Fruit fly (Drosophila melanogaster) whole organism, prepupa: ENCODE measurements around the gene Phs.

Experiments
- Blimp-1 ChIP-seq: fragments of 200-800 bp; sonication (Bioruptor generic); optimal IDR thresholded peaks from 3 replicates; lab custom pipeline; 2017; ENCODE audit warnings: missing biosample characterization, missing genetic modification characterization, mild to moderate bottlenecking, moderate library complexity, missing genetic modification reagents
- CG10631 ChIP-seq: fragments of 200-800 bp; sonication (Bioruptor generic); optimal IDR thresholded peaks from 2 replicates; lab custom pipeline; 2016; ENCODE audit warnings: missing biosample characterization, missing genetic modification characterization
- CG10669 ChIP-seq: fragments of 200-800 bp; sonication (Bioruptor generic); optimal IDR thresholded peaks from 3 replicates; lab custom pipeline; 2018; ENCODE audit warnings: missing biosample characterization, mild to moderate bottlenecking, missing genetic modification characterization, moderate library complexity
- CG15336 ChIP-seq: fragments of 200-800 bp; sonication (Bioruptor generic); IDR thresholded peaks from 2 replicates; pipeline ENCODE4 v1.3.6; 2022; ENCODE audit warnings: missing biosample characterization, missing genetic modification characterization
- CG1621 ChIP-seq: fragments of 200-800 bp; sonication (Bioruptor generic); optimal IDR thresholded peaks from 3 replicates; lab custom pipeline; 2018; ENCODE audit warnings: missing biosample characterization, mild to moderate bottlenecking, missing genetic modification characterization
- CG16779 ChIP-seq: fragments of 200-800 bp; sonication (Bioruptor generic); optimal IDR thresholded peaks from 3 replicates; lab custom pipeline; 2017; ENCODE audit warnings: missing biosample characterization, mild to moderate bottlenecking, missing genetic modification characterization
- CG3032 ChIP-seq: fragments of 200-800 bp; optimal IDR thresholded peaks from 2 replicates; lab custom pipeline; 2019; ENCODE audit warnings: missing biosample characterization, mild to moderate bottlenecking, missing genetic modification characterization, moderate library complexity
- CG31627 ChIP-seq: fragments of 200-800 bp; sonication (Bioruptor generic); optimal IDR thresholded peaks from 3 replicates; lab custom pipeline; 2016; ENCODE audit warnings: missing biosample characterization, missing genetic modification characterization
- CG32006 ChIP-seq: fragments of 200-800 bp; sonication (Bioruptor generic); optimal IDR thresholded peaks from 3 replicates; lab custom pipeline; 2017; ENCODE audit warnings: missing biosample characterization, mild to moderate bottlenecking, missing genetic modification characterization
- CG34406 ChIP-seq: fragments of 200-800 bp; sonication (Bioruptor generic); optimal IDR thresholded peaks from 3 replicates; lab custom pipeline; 2016; ENCODE audit warnings: missing biosample characterization, missing genetic modification characterization
- CG4318 ChIP-seq: fragments of 200-800 bp; sonication (Bioruptor generic); optimal IDR thresholded peaks from 3 replicates; lab custom pipeline; 2017; ENCODE audit warnings: missing biosample characterization, mild to moderate bottlenecking, missing genetic modification characterization
- CG6163 ChIP-seq: fragments of 200-800 bp; sonication (Bioruptor generic); IDR thresholded peaks from 3 replicates; pipeline ENCODE4 v1.3.6; 2022; ENCODE audit warnings: missing biosample characterization, missing genetic modification characterization
- CG6792 ChIP-seq: fragments of 200-800 bp; sonication (Bioruptor generic); optimal IDR thresholded peaks from 3 replicates; lab custom pipeline; 2016; ENCODE audit warnings: missing biosample characterization, missing genetic modification characterization
- CG6854 ChIP-seq: fragments of 200-800 bp; sonication (Bioruptor generic); optimal IDR thresholded peaks from 2 replicates; lab custom pipeline; 2017; ENCODE audit warnings: missing biosample characterization, mild to moderate bottlenecking, missing genetic modification characterization
- CG7368 ChIP-seq: fragments of 200-800 bp; sonication (Bioruptor generic); optimal IDR thresholded peaks from 3 replicates; lab custom pipeline; 2016; ENCODE audit warnings: missing biosample characterization, missing genetic modification characterization
- CG8319 ChIP-seq: fragments of 200-800 bp; sonication (Bioruptor generic); optimal IDR thresholded peaks from 3 replicates; lab custom pipeline; 2016; ENCODE audit warnings: missing biosample characterization, missing genetic modification characterization
- CG8632 ChIP-seq: fragments of 200-800 bp; sonication (Bioruptor generic); optimal IDR thresholded peaks from 3 replicates; lab custom pipeline; 2016; ENCODE audit warnings: missing biosample characterization, missing genetic modification characterization
- CG9139 ChIP-seq: fragments of 200-800 bp; sonication (Bioruptor generic); optimal IDR thresholded peaks from 3 replicates; lab custom pipeline; 2017; ENCODE audit warnings: missing biosample characterization, mild to moderate bottlenecking, missing genetic modification characterization
- Eip75B ChIP-seq: fragments of 200-800 bp; sonication (Bioruptor generic); optimal IDR thresholded peaks from 3 replicates; lab custom pipeline; 2016; ENCODE audit warnings: missing biosample characterization, missing genetic modification characterization
- Eip78C ChIP-seq: fragments of 200-800 bp; sonication (Bioruptor generic); peaks from one replicate; lab custom pipeline; 2016; ENCODE audit warnings: missing biosample characterization, missing genetic modification characterization
- Eip93F ChIP-seq: fragments of 200-800 bp; sonication (Bioruptor generic); optimal IDR thresholded peaks from 2 replicates; lab custom pipeline; 2016; ENCODE audit warnings: missing biosample characterization, mild to moderate bottlenecking, missing genetic modification characterization
- Ets21C ChIP-seq: fragments of 200-800 bp; sonication (Bioruptor generic); optimal IDR thresholded peaks from 3 replicates; lab custom pipeline; 2016; ENCODE audit warnings: missing biosample characterization, missing genetic modification characterization
- Ets96B ChIP-seq: fragments of 200-800 bp; optimal IDR thresholded peaks from 2 replicates; lab custom pipeline; 2019; ENCODE audit warnings: missing biosample characterization, mild to moderate bottlenecking, missing genetic modification characterization, moderate library complexity
- Gug ChIP-seq: fragments of 200-800 bp; sonication (Bioruptor generic); IDR thresholded peaks from 2 replicates; pipeline ENCODE4 v1.3.6; 2022; ENCODE audit warnings: missing biosample characterization, missing genetic modification characterization
- Hr38 ChIP-seq: sonication (Bioruptor generic); optimal IDR thresholded peaks from 2 replicates; lab custom pipeline; 2016; ENCODE audit warnings: missing biosample characterization, missing genetic modification characterization
- Hr39 ChIP-seq: fragments of 200-800 bp; sonication (Bioruptor generic); optimal IDR thresholded peaks from 2 replicates; lab custom pipeline; 2016; ENCODE audit warnings: missing biosample characterization, missing genetic modification characterization
- Hr4 ChIP-seq: fragments of 200-800 bp; sonication (Bioruptor generic); optimal IDR thresholded peaks from 3 replicates; lab custom pipeline; 2016; ENCODE audit warnings: missing biosample characterization, missing genetic modification characterization
- Lpt ChIP-seq: fragments of 200-800 bp; sonication (Bioruptor generic); optimal IDR thresholded peaks from 3 replicates; lab custom pipeline; 2016; ENCODE audit warnings: missing biosample characterization, missing genetic modification characterization
- Met ChIP-seq: fragments of 200-800 bp; sonication (Bioruptor generic); optimal IDR thresholded peaks from 3 replicates; lab custom pipeline; 2016; ENCODE audit warnings: missing biosample characterization, missing genetic modification characterization
- OdsH ChIP-seq: fragments of 200-800 bp; sonication (Bioruptor generic); optimal IDR thresholded peaks from 3 replicates; lab custom pipeline; 2016; ENCODE audit warnings: missing biosample characterization, missing genetic modification characterization
- Sox14 ChIP-seq: fragments of 200-800 bp; sonication (Bioruptor generic); optimal IDR thresholded peaks from 3 replicates; lab custom pipeline; 2016; ENCODE audit warnings: missing biosample characterization, missing genetic modification characterization
- Sox15 ChIP-seq: fragments of 200-800 bp; sonication (Bioruptor generic); optimal IDR thresholded peaks from 3 replicates; lab custom pipeline; 2016; ENCODE audit warnings: missing biosample characterization, missing genetic modification characterization
- achi ChIP-seq: fragments of 200-800 bp; sonication (Bioruptor generic); optimal IDR thresholded peaks from 3 replicates; lab custom pipeline; 2016; ENCODE audit warnings: missing biosample characterization, missing genetic modification characterization
- acj6 ChIP-seq: fragments of 200-800 bp; sonication (Bioruptor generic); optimal IDR thresholded peaks from 3 replicates; lab custom pipeline; 2016; ENCODE audit warnings: missing biosample characterization, missing genetic modification characterization
- cyc ChIP-seq: fragments of 200-800 bp; sonication (Bioruptor generic); optimal IDR thresholded peaks from 3 replicates; lab custom pipeline; 2016; ENCODE audit warnings: missing biosample characterization, missing genetic modification characterization
- eg ChIP-seq: fragments of 200-800 bp; sonication (Bioruptor generic); IDR thresholded peaks from 3 replicates; pipeline ENCODE4 v1.3.6; 2022; ENCODE audit warnings: missing biosample characterization, missing genetic modification characterization
- esn ChIP-seq: fragments of 200-800 bp; sonication (Bioruptor generic); optimal IDR thresholded peaks from 2 replicates; lab custom pipeline; 2016; ENCODE audit warnings: missing biosample characterization, mild to moderate bottlenecking, missing genetic modification characterization, moderate library complexity
- fd85E ChIP-seq: fragments of 200-800 bp; sonication (Bioruptor generic); optimal IDR thresholded peaks from 3 replicates; lab custom pipeline; 2016; ENCODE audit warnings: missing biosample characterization, missing genetic modification characterization
- fkh ChIP-seq: fragments of 200-800 bp; sonication (Bioruptor generic); optimal IDR thresholded peaks from 3 replicates; lab custom pipeline; 2017; ENCODE audit warnings: missing biosample characterization, mild to moderate bottlenecking, missing genetic modification characterization, moderate library complexity
- lz ChIP-seq: fragments of 200-800 bp; sonication (Bioruptor generic); optimal IDR thresholded peaks from 3 replicates; lab custom pipeline; 2016; ENCODE audit warnings: missing biosample characterization, missing genetic modification characterization
- net ChIP-seq: fragments of 200-800 bp; sonication (Bioruptor generic); optimal IDR thresholded peaks from 3 replicates; lab custom pipeline; 2016; ENCODE audit warnings: missing biosample characterization, missing genetic modification characterization
- pdm3 ChIP-seq: fragments of 200-800 bp; sonication (Bioruptor generic); optimal IDR thresholded peaks from 3 replicates; lab custom pipeline; 2016; ENCODE audit warnings: missing biosample characterization, missing genetic modification characterization
- spab ChIP-seq: fragments of 200-800 bp; sonication (Bioruptor generic); optimal IDR thresholded peaks from 2 replicates; lab custom pipeline; 2017; ENCODE audit warnings: missing biosample characterization, mild to moderate bottlenecking, missing genetic modification characterization, missing genetic modification reagents
- ss ChIP-seq, 2 experiments: fragments of 200-800 bp; sonication (Bioruptor generic); optimal IDR thresholded peaks; 2 replicates in 1 of 2; 3 replicates in 1 of 2; lab custom pipeline; 2017 to 2018; ENCODE audit warnings: mild to moderate bottlenecking in 2 of 2, missing biosample characterization in 2 of 2, missing genetic modification characterization in 2 of 2, moderate library complexity in 1 of 2
- svp ChIP-seq: fragments of 200-800 bp; sonication (Bioruptor generic); peaks from one replicate; lab custom pipeline; 2016; ENCODE audit warnings: missing biosample characterization, missing genetic modification characterization
- topi ChIP-seq: fragments of 200-800 bp; sonication (Bioruptor generic); optimal IDR thresholded peaks from 3 replicates; lab custom pipeline; 2016; ENCODE audit warnings: missing biosample characterization, missing genetic modification characterization
- vri ChIP-seq: fragments of 200-800 bp; sonication (Bioruptor generic); optimal IDR thresholded peaks from 3 replicates; lab custom pipeline; 2016; ENCODE audit warnings: missing biosample characterization, mild to moderate bottlenecking, missing genetic modification characterization

Gene Phs

DNA sequence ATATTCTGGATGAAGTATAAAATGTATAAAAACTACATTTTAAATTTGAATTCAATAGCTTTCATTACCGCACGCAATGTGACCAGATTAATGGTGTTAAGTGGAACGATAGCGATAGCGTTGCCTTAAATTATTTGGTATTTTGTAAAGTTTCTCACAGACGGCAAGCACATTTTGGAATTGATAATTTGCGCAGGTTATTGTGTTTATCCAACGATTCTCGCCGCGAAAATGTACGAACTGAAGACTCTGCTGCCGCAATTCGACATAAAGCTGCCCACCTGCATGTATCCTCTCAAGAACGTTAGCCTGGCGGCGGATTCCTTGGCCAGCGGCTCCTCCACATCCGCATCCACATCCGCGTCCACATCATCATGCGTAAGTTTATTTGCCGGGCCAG, 36.2 kb upstream of the Phs start, which contains the start of gene AIMP2:
TSS of gene AIMP2 (plus strand) at position 135 of the 400 bp plus-strand sequence.
- no peak for TF ChIP-seq Hr4 (GFP tag; lab: Kevin White, UChicago)
- no peak for TF ChIP-seq Ets21C (GFP tag; lab: Kevin White, UChicago)
- TF ChIP-seq Sox14 (GFP tag; lab: Kevin White, UChicago): no peak
- no peak for TF ChIP-seq CG6792 (GFP tag; lab: Kevin White, UChicago)
- TF ChIP-seq Ets96B (tag; lab: Kevin White, UChicago): no peak
- TF ChIP-seq CG3032: no peak
- TF ChIP-seq CG15336 (GFP tag; lab: Robert Waterston, UW): no peak
- TF ChIP-seq Gug (GFP tag; lab: Robert Waterston, UW): no peak
- TF ChIP-seq eg (GFP tag; lab: Robert Waterston, UW): no peak
- TF ChIP-seq, all 60 proteins: peak for 0

DNA sequence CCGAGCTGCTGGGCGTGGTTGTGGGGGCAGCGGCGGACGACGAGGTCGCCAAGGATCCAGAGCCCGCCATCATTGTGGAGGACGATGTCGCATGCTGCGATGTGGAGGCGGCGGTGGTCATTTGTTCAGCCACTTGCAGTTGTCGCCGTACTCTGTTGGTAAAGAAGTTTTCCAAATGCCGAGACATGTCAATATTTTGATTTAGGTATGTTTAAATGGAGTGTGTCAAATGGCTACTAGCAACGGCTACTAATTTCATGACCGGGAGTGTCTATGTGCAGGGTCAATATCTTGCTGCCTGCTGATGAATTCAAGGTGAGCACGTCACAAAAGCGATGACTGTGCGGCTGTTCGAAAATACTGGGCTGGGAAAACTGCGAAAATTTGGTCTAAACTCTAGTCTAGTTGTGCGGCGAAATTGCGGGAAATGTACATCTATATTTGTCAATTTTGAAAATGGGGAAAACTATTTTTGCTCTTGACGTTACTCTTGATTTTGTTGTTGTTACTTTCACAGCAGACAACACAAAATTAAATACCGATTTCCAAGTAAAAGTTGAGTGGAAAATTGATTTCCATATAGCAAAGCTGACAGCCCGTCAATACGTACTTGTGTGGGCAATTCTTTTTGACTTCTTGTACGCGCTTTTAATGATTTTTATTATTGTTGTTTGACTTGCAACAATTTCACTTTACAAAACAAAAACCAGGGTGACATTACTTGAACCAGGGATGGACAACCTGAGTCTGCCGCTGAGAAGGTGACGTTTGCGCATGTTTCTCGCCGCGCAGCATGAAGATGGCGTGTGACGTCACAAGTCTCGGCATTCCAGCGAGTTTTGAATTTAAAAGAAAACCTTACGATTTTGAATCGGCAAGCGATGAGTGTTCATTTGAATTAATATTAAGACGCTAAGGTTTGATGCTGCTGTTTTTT, 32.0 kb upstream of the Phs start, which contains the start of gene CG7656:
TSS of gene CG7656 (minus strand) at position 731 of the 937 bp plus-strand sequence.
- TF ChIP-seq CG6163 (peak; percentile 66), CG6854 (peak; percentile 12), Ets96B (tag; lab: Kevin White, UChicago) (no peak), ss (GFP tag; optimal IDR thresholded peaks at IDR 0.05; lab: Kevin White, UChicago) (no peak), CG10669 (peak; percentile 12), Eip75B (GFP tag; lab: Kevin White, UChicago) (peak; percentile 49), CG9139 (GFP tag; lab: Kevin White, UChicago) (no peak), svp (GFP tag; lab: Kevin White, UChicago) (peak; percentile 91), lz (GFP tag; lab: Kevin White, UChicago) (peak; percentile 64), CG6792 (GFP tag; lab: Kevin White, UChicago) (peak; percentile 3), esn (GFP tag; lab: Kevin White, UChicago) (peak; percentile 68), Gug (GFP tag; lab: Robert Waterston, UW) (no peak), CG32006 (GFP tag; lab: Kevin White, UChicago) (peak; percentile 27), Met (GFP tag; lab: Kevin White, UChicago) (peak; percentile 65), Blimp-1 (no peak), CG16779 (tag; lab: Kevin White, UChicago) (no peak), OdsH (peak; percentile 65), fkh (GFP tag; lab: Kevin White, UChicago) (peak; percentile 58), Eip93F (no peak), Hr4 (GFP tag; lab: Kevin White, UChicago) (peak; percentile 58), CG31627 (GFP tag; lab: Kevin White, UChicago) (peak; percentile 79), Hr38 (GFP tag; lab: Kevin White, UChicago) (no peak), CG4318 (GFP tag; lab: Kevin White, UChicago) (no peak), Eip78C (peak; percentile 82), eg (GFP tag; lab: Robert Waterston, UW) (peak; percentile 64), CG15336 (GFP tag; lab: Robert Waterston, UW) (peak; percentile 48), cyc (GFP tag; lab: Kevin White, UChicago) (peak; percentile 77), CG8319 (GFP tag; lab: Kevin White, UChicago) (peak; percentile 27), vri (GFP tag; lab: Kevin White, UChicago) (no peak), acj6 (GFP tag; lab: Kevin White, UChicago) (peak; percentile 69), achi (peak; percentile 55), fd85E (GFP tag; lab: Kevin White, UChicago) (no peak), Sox15 (peak; percentile 47), CG34406 (GFP tag; lab: Kevin White, UChicago) (no peak), spab (GFP tag; lab: Kevin White, UChicago) (no peak), CG7368 (GFP tag; lab: Kevin White, UChicago) (peak; percentile 56), pdm3 (GFP tag; lab: Kevin White, UChicago) (peak; percentile 74), CG8632 (GFP tag; lab: Kevin White, UChicago) (no peak), Lpt (no peak), CG1621 (tag; lab: Kevin White, UChicago) (no peak), CG10631 (peak; percentile 46), Hr39 (GFP tag; lab: Kevin White, UChicago) (peak; percentile 75), topi (GFP tag; lab: Kevin White, UChicago) (peak; percentile 30), net (GFP tag; lab: Kevin White, UChicago) (peak; percentile 43)
